Worm (Caenorhabditis elegans): Measurements from ENCODE around the gene spt-4.

ce11 chrIII:92247-92646, 22.7 kb upstream of the spt-4 start:
- no peak for TF ChIP-seq nhr-28 (tag; optimal IDR thresholded peaks at IDR 0.05)
- TF ChIP-seq egl-27 (tag; optimal IDR thresholded peaks at IDR 0.05), result no peak
- no peak for TF ChIP-seq aly-2 (tag; optimal IDR thresholded peaks at IDR 0.05)
- no peak for TF ChIP-seq nhr-76 (tag; optimal IDR thresholded peaks at IDR 0.05)
- TF ChIP-seq unc-62 (GFP tag; optimal IDR thresholded peaks at IDR 0.05), result no peak
- no peak for TF ChIP-seq elt-2 (tag; optimal IDR thresholded peaks at IDR 0.05)
- TF ChIP-seq fos-1 (tag; optimal IDR thresholded peaks at IDR 0.05), result no peak
- TF ChIP-seq nhr-77 (tag; optimal IDR thresholded peaks at IDR 0.05), result no peak

Measured in whole organism, L3 larva.